Worm (Caenorhabditis elegans) whole organism, L2 larva: Measurements from ENCODE around the gene T21E8.4.

Experiments
- C34F6.9 ChIP-seq: fragments of 150-350 bp; optimal IDR thresholded peaks from 2 replicates; lab custom pipeline; 2014; ENCODE audit warnings: missing biosample characterization, missing genetic modification characterization
- F13H6.1 ChIP-seq: sonication (generic microtip); optimal IDR thresholded peaks from 2 replicates; lab custom pipeline; 2016; ENCODE audit warnings: missing genetic modification characterization, missing compliant biosample characterization
- Y55F3AM.14 ChIP-seq: fragments of 200-800 bp; sonication (Bioruptor generic); optimal IDR thresholded peaks from 2 replicates; lab custom pipeline; 2018; ENCODE audit warnings: mild to moderate bottlenecking, missing genetic modification characterization, missing compliant biosample characterization
- ZK546.5 ChIP-seq: sonication (generic microtip); optimal IDR thresholded peaks from 2 replicates; lab custom pipeline; 2017; ENCODE audit warnings: missing biosample characterization, missing genetic modification characterization
- alr-1 ChIP-seq: fragments of 150-350 bp; optimal IDR thresholded peaks from 2 replicates; lab custom pipeline; 2014; ENCODE audit warnings: missing biosample characterization, missing genetic modification characterization
- aly-2 ChIP-seq: fragments of 150-350 bp; optimal IDR thresholded peaks from 2 replicates; lab custom pipeline; 2014; ENCODE audit warnings: missing biosample characterization, missing genetic modification characterization
- ama-1 ChIP-seq: fragments of 150-350 bp; optimal IDR thresholded peaks from 2 replicates; lab custom pipeline; 2018; ENCODE audit warnings: inconsistent platforms
- blmp-1 ChIP-seq: sonication (generic microtip); optimal IDR thresholded peaks from 2 replicates; lab custom pipeline; 2017; ENCODE audit warnings: missing genetic modification characterization, mild to moderate bottlenecking, missing compliant biosample characterization, antibody characterized with exemption, moderate library complexity; ENCODE audit not compliant: insufficient read depth
- ceh-16 ChIP-seq: fragments of 150-350 bp; optimal IDR thresholded peaks from 2 replicates; lab custom pipeline; 2014; ENCODE audit warnings: missing biosample characterization, missing genetic modification characterization
- ceh-82 ChIP-seq: fragments of 150-350 bp; optimal IDR thresholded peaks from 2 replicates; lab custom pipeline; 2014; ENCODE audit warnings: missing biosample characterization, missing genetic modification characterization
- crh-2 ChIP-seq: sonication (generic microtip); optimal IDR thresholded peaks from 2 replicates; lab custom pipeline; 2017; ENCODE audit warnings: missing biosample characterization, missing genetic modification characterization
- dmd-4 ChIP-seq: sonication (generic microtip); optimal IDR thresholded peaks from 2 replicates; lab custom pipeline; 2017; ENCODE audit warnings: missing biosample characterization, missing genetic modification characterization
- egl-27 ChIP-seq: sonication (generic microtip); optimal IDR thresholded peaks from 3 replicates; lab custom pipeline; 2017; ENCODE audit warnings: missing biosample characterization, missing genetic modification reagents, missing genetic modification characterization
- elt-1 ChIP-seq: fragments of 150-350 bp; optimal IDR thresholded peaks from 2 replicates; lab custom pipeline; 2014; ENCODE audit warnings: missing biosample characterization, missing genetic modification characterization
- elt-3 ChIP-seq: sonication (generic microtip); optimal IDR thresholded peaks from 2 replicates; lab custom pipeline; 2017; ENCODE audit warnings: missing biosample characterization, missing genetic modification characterization
- gmeb-1 ChIP-seq: fragments of 150-350 bp; optimal IDR thresholded peaks from 2 replicates; lab custom pipeline; 2014; ENCODE audit warnings: missing biosample characterization, missing genetic modification characterization
- lsy-2 ChIP-seq, 2 experiments: fragments of 150-350 bp in 1 of 2; sonication (generic microtip) in 1 of 2; optimal IDR thresholded peaks; 2 replicates each; lab custom pipeline; 2014 to 2017; ENCODE audit warnings: missing biosample characterization in 2 of 2, missing genetic modification characterization in 2 of 2
- mab-5 ChIP-seq: fragments of 150-350 bp; optimal IDR thresholded peaks from 2 replicates; lab custom pipeline; 2014; ENCODE audit warnings: missing biosample characterization, missing genetic modification characterization
- mbf-1 ChIP-seq: sonication (generic microtip); optimal IDR thresholded peaks from 2 replicates; lab custom pipeline; 2017; ENCODE audit warnings: missing biosample characterization, missing genetic modification characterization
- mdl-1 ChIP-seq, 2 experiments: fragments of 150-350 bp in 1 of 2; sonication (generic microtip) in 1 of 2; optimal IDR thresholded peaks; 2 replicates each; lab custom pipeline; 2017; ENCODE audit warnings: missing biosample characterization in 2 of 2, missing genetic modification characterization in 2 of 2
- nhr-11 ChIP-seq: fragments of 150-350 bp; optimal IDR thresholded peaks from 2 replicates; lab custom pipeline; 2014; ENCODE audit warnings: missing biosample characterization, missing genetic modification characterization
- nhr-12 ChIP-seq: fragments of 150-350 bp; optimal IDR thresholded peaks from 2 replicates; lab custom pipeline; 2014; ENCODE audit warnings: missing biosample characterization, missing genetic modification characterization
- nhr-129 ChIP-seq: fragments of 150-350 bp; optimal IDR thresholded peaks from 2 replicates; lab custom pipeline; 2014; ENCODE audit warnings: missing biosample characterization, missing genetic modification characterization
- nhr-21 ChIP-seq: fragments of 150-350 bp; optimal IDR thresholded peaks from 2 replicates; lab custom pipeline; 2014; ENCODE audit warnings: missing biosample characterization, missing genetic modification characterization
- nhr-23 ChIP-seq: fragments of 150-350 bp; optimal IDR thresholded peaks from 2 replicates; lab custom pipeline; 2014; ENCODE audit warnings: missing biosample characterization, missing genetic modification reagents, missing genetic modification characterization
- nhr-237 ChIP-seq: fragments of 150-350 bp; optimal IDR thresholded peaks from 2 replicates; lab custom pipeline; 2014; ENCODE audit warnings: missing biosample characterization, missing genetic modification characterization
- nhr-25 ChIP-seq: fragments of 150-350 bp; sonication (generic microtip); optimal IDR thresholded peaks from 3 replicates; lab custom pipeline; 2014; ENCODE audit warnings: missing biosample characterization, missing genetic modification characterization
- nhr-77 ChIP-seq: fragments of 150-350 bp; optimal IDR thresholded peaks from 2 replicates; lab custom pipeline; 2014; ENCODE audit warnings: missing biosample characterization, missing genetic modification characterization
- peb-1 ChIP-seq: fragments of 150-350 bp; optimal IDR thresholded peaks from 2 replicates; lab custom pipeline; 2014; ENCODE audit warnings: missing biosample characterization, missing genetic modification characterization
- sem-4 ChIP-seq: fragments of 150-350 bp; optimal IDR thresholded peaks from 2 replicates; lab custom pipeline; 2014; ENCODE audit warnings: missing biosample characterization, missing genetic modification reagents, missing genetic modification characterization
- skn-1 ChIP-seq: sonication (generic microtip); optimal IDR thresholded peaks from 2 replicates; lab custom pipeline; 2017; ENCODE audit warnings: missing biosample characterization, missing genetic modification characterization
- sma-3 ChIP-seq: sonication (generic microtip); optimal IDR thresholded peaks from 2 replicates; lab custom pipeline; 2016; ENCODE audit warnings: missing genetic modification reagents, missing genetic modification characterization, missing compliant biosample characterization
- sma-9 ChIP-seq, 2 experiments: fragments of 150-350 bp in 1 of 2; sonication (generic microtip) in 1 of 2; optimal IDR thresholded peaks; 2 replicates each; lab custom pipeline; 2014 to 2016; ENCODE audit warnings: missing genetic modification characterization in 2 of 2, mild to moderate bottlenecking in 1 of 2, missing biosample characterization in 1 of 2, missing compliant biosample characterization in 1 of 2, missing genetic modification reagents in 1 of 2, moderate library complexity in 1 of 2
- snpc-4 ChIP-seq: fragments of 150-350 bp; optimal IDR thresholded peaks from 2 replicates; lab custom pipeline; 2014; ENCODE audit warnings: missing biosample characterization, missing genetic modification characterization
- unc-55 ChIP-seq: fragments of 150-350 bp; sonication (generic microtip); optimal IDR thresholded peaks from 3 replicates; lab custom pipeline; 2014; ENCODE audit warnings: missing biosample characterization, missing genetic modification reagents, missing genetic modification characterization
- unc-62 ChIP-seq: fragments of 150-350 bp; optimal IDR thresholded peaks from 2 replicates; lab custom pipeline; 2014; ENCODE audit warnings: missing biosample characterization, missing genetic modification reagents, missing genetic modification characterization
- zag-1 ChIP-seq: fragments of 150-350 bp; optimal IDR thresholded peaks from 2 replicates; lab custom pipeline; 2014; ENCODE audit warnings: missing biosample characterization, missing genetic modification characterization
- ztf-1 ChIP-seq: fragments of 200-800 bp; sonication (Bioruptor generic); conservative IDR thresholded peaks from 2 replicates; pipeline ENCODE4 v1.3.6; 2022; ENCODE audit warnings: missing genetic modification characterization, missing compliant biosample characterization
- ztf-11 ChIP-seq: sonication (generic microtip); optimal IDR thresholded peaks from 2 replicates; lab custom pipeline; 2017; ENCODE audit warnings: missing biosample characterization, missing genetic modification characterization
- ztf-4 ChIP-seq: fragments of 150-350 bp; optimal IDR thresholded peaks from 2 replicates; lab custom pipeline; 2014; ENCODE audit warnings: missing biosample characterization, missing genetic modification characterization

The T21E8.4 gene

DNA sequence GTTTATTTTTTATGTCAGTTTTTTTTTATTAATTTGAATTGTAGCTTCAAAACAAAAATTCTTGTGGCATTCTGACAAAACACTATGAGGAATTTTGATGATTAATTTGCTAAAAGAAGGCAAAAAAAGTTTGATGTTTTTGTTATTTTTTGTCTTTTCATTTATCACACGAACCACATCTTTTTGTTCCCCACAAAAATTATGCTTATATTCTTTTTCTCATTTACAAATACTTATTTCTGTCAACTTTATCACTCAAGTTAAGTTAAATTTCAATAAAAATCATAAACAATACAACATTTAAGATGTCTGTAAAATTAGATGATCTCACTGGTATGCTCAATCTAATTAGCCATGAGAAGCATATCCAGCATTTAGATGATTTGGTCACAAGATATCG is 7.6 kb downstream of the T21E8.4 start, which contains the start of gene F47B10.6:
Gene F47B10.6, plus strand, starts transcription at position 301 of the 400 bp plus-strand sequence.
- TF ChIP-seq lsy-2 (tag; optimal IDR thresholded peaks at IDR 0.05; lab: Kevin White, UChicago) (no peak), skn-1 (tag; lab: Kevin White, UChicago) (no peak), ztf-1 (GFP tag; lab: Robert Waterston, UW) (no peak), gmeb-1 (tag; lab: Kevin White, UChicago) (no peak), nhr-21 (tag; lab: Kevin White, UChicago) (no peak), blmp-1 (tag; lab: Kevin White, UChicago) (no peak), ceh-16 (no peak), nhr-23 (tag; lab: Kevin White, UChicago) (no peak), zag-1 (tag; lab: Kevin White, UChicago) (no peak), crh-2 (tag; lab: Kevin White, UChicago) (no peak)

DNA sequence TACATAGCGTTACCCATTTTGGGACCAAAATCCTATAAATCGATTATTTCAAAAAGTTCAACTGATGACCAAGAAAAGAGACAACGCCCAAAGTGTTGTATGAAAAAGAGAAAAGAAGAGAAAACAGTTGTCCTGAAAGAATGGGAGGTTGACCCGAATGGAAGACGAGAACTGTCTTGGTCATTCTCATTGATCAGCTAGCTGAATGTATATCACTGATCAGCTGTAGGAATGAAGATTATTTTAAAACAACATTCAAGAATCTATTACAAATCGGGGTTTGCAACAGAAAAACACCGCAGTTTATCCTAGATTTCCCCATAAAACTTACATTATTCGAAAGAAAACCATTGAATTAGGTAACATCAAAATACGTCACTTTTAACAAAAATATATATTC is 9.8 kb downstream of the T21E8.4 start, which contains the start of gene F47B10.5:
Gene F47B10.5, minus strand, starts transcription at position 101 of the 400 bp plus-strand sequence.
- TF ChIP-seq nhr-25 (tag; lab: Kevin White, UChicago) (no peak), mbf-1 (tag; lab: Kevin White, UChicago) (no peak), nhr-21 (tag; lab: Kevin White, UChicago) (no peak), C34F6.9 (no peak), nhr-237 (tag; lab: Kevin White, UChicago) (no peak), elt-1 (tag; lab: Kevin White, UChicago) (no peak), mab-5 (tag; lab: Kevin White, UChicago) (no peak), nhr-11 (no peak), nhr-77 (tag; lab: Kevin White, UChicago) (no peak), sma-9 (GFP tag; optimal IDR thresholded peaks at IDR 0.05; lab: Kevin White, UChicago) (no peak), sma-9 (tag; optimal IDR thresholded peaks at IDR 0.05; lab: Kevin White, UChicago) (no peak), peb-1 (tag; lab: Kevin White, UChicago) (no peak), crh-2 (tag; lab: Kevin White, UChicago) (no peak), ztf-11 (tag; lab: Kevin White, UChicago) (no peak), alr-1 (tag; lab: Kevin White, UChicago) (no peak), unc-62 (GFP tag; lab: Kevin White, UChicago) (no peak), ztf-4 (no peak), ceh-82 (tag; lab: Kevin White, UChicago) (no peak), gmeb-1 (tag; lab: Kevin White, UChicago) (no peak), sem-4 (tag; lab: Kevin White, UChicago) (no peak), nhr-12 (tag; lab: Kevin White, UChicago) (no peak)

DNA sequence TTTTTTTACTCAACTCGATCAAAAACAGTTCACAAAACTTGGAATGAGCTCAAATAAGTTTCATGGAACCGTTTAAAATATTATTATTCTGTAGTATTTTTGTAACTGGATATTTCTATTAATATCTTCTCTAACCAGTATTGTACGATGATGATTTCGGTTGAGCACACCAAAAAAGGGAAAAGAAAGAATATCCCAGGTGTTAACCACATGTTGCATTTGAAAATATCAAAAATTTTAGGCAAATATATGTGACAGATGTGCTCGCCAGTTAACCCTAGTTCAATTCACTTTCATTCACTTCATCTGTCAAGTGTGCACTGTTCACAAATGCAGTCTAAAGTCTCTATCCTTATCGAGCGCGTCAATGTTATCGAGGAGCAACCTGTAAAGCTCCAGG is 10.4 kb downstream of the T21E8.4 start, which contains the start of gene F47B10.4:
Gene F47B10.4, plus strand, starts transcription at position 301 of the 400 bp plus-strand sequence.
- TF ChIP-seq blmp-1 (tag; lab: Kevin White, UChicago) (no peak), ceh-16 (no peak), Y55F3AM.14 (GFP tag; lab: Kevin White, UChicago) (no peak), unc-62 (GFP tag; lab: Kevin White, UChicago) (no peak), nhr-21 (tag; lab: Kevin White, UChicago) (no peak), sma-9 (GFP tag; optimal IDR thresholded peaks at IDR 0.05; lab: Kevin White, UChicago) (no peak), sma-9 (tag; optimal IDR thresholded peaks at IDR 0.05; lab: Kevin White, UChicago) (no peak), crh-2 (tag; lab: Kevin White, UChicago) (no peak), mab-5 (tag; lab: Kevin White, UChicago) (no peak), nhr-12 (tag; lab: Kevin White, UChicago) (no peak), zag-1 (tag; lab: Kevin White, UChicago) (no peak), elt-1 (tag; lab: Kevin White, UChicago) (no peak)

DNA sequence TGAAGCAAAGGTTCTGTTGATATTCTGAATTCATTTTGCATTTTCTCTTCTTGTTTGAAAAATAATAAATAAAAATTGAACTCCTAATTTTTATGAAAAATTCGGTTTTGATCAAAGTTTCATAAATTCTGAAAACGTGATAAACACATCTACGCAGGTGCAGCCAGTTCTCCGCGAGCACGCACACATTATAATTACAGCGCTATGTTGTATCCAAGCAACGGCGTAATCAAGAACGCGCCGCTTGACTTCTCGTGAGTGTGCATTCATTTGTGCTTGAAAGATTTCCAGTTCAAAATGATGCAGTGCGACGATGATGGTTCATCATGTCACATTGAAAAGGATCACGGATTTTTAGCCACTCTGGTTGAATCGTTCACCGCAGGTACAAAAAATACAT is 11.3 kb downstream of the T21E8.4 start, which contains the start of gene F47B10.3:
Gene F47B10.3, plus strand, starts transcription at position 301 of the 400 bp plus-strand sequence.
- no peak for TF ChIP-seq aly-2
- no peak for TF ChIP-seq ama-1 (lab: Kevin White, UChicago)
- no peak for TF ChIP-seq mdl-1 (tag; optimal IDR thresholded peaks at IDR 0.05; lab: Kevin White, UChicago)
- TF ChIP-seq nhr-21 (tag; lab: Kevin White, UChicago), result no peak
- TF ChIP-seq nhr-25 (tag; lab: Kevin White, UChicago), result no peak
- no peak for TF ChIP-seq elt-3 (tag; lab: Kevin White, UChicago)
- no peak for TF ChIP-seq egl-27
- TF ChIP-seq F13H6.1 (tag; lab: Kevin White, UChicago), result no peak
- TF ChIP-seq sma-3, result no peak
- TF ChIP-seq nhr-129 (tag; lab: Kevin White, UChicago), result no peak
- no peak for TF ChIP-seq C34F6.9
- TF ChIP-seq snpc-4, result no peak
- no peak for TF ChIP-seq crh-2 (tag; lab: Kevin White, UChicago)
- no peak for TF ChIP-seq nhr-77 (tag; lab: Kevin White, UChicago)
- TF ChIP-seq unc-55 (GFP tag; lab: Kevin White, UChicago), result no peak
- TF ChIP-seq ztf-11 (tag; lab: Kevin White, UChicago), result no peak
- TF ChIP-seq alr-1 (tag; lab: Kevin White, UChicago), result no peak
- no peak for TF ChIP-seq ZK546.5 (tag; lab: Kevin White, UChicago)
- TF ChIP-seq dmd-4 (tag; lab: Kevin White, UChicago), result no peak
- no peak for TF ChIP-seq peb-1 (tag; lab: Kevin White, UChicago)
